Worm (Caenorhabditis elegans): ENCODE results near the gene gcn-1.
A peak's percentile ranks its signal among the peaks of the same experiment; 100 is the strongest.

Gene gcn-1

ce11 chrIII:2123673-2124187 lies 28.0 kb upstream of the gcn-1 start, which contains the start of gene frl-1:
TSS of gene frl-1 (plus strand) at chrIII:2124137.
- TF ChIP-seq gei-8 (GFP tag; optimal IDR thresholded peaks at IDR 0.05) = no peak
- peak; percentile 11 for TF ChIP-seq hlh-11 (tag; optimal IDR thresholded peaks at IDR 0.05)
- peak; percentile 40 for TF ChIP-seq dve-1 (tag; optimal IDR thresholded peaks at IDR 0.05; ENCODE audit: insufficient read depth)
- no peak for TF ChIP-seq hif-1 (tag; optimal IDR thresholded peaks at IDR 0.05)
- TF ChIP-seq daf-19 (GFP tag; conservative IDR thresholded peaks at IDR 0.05) = no peak
- TF ChIP-seq lin-15B (tag; optimal IDR thresholded peaks at IDR 0.05) = no peak
- TF ChIP-seq zip-2 (tag; optimal IDR thresholded peaks at IDR 0.05) = no peak
- peak; percentile 9 for TF ChIP-seq aha-1 (tag)
- no peak for TF ChIP-seq Y75B8A.6 (GFP tag; IDR thresholded peaks at IDR 0.05)
- peak; percentile 23; the same call in 1 of the 2 replicates for TF ChIP-seq dmd-6 (GFP tag; IDR thresholded peaks at IDR 0.05)
- TF ChIP-seq pqm-1 (tag; optimal IDR thresholded peaks at IDR 0.05) = peak; percentile 82
- no peak for TF ChIP-seq daf-16 (GFP tag; optimal IDR thresholded peaks at IDR 0.05)
- peak; percentile 61 for TF ChIP-seq daf-16 (tag; optimal IDR thresholded peaks at IDR 0.05)
- no peak for TF ChIP-seq ZK337.2 (GFP tag; IDR thresholded peaks at IDR 0.05)
- peak; percentile 60 for TF ChIP-seq nhr-28 (tag; optimal IDR thresholded peaks at IDR 0.05)

ce11 chrIII:2125936-2126335 lies 25.8 kb upstream of the gcn-1 start:
- TF ChIP-seq egl-27 (tag; optimal IDR thresholded peaks at IDR 0.05) (no peak), hlh-30 (tag; optimal IDR thresholded peaks at IDR 0.05; ENCODE audit: insufficient read depth) (peak; percentile 53), nhr-77 (tag; optimal IDR thresholded peaks at IDR 0.05) (no peak), nhr-111 (GFP tag; optimal IDR thresholded peaks at IDR 0.05) (no peak), F49E8.2 (tag; optimal IDR thresholded peaks at IDR 0.05; ENCODE audit: borderline replicate concordance) (no peak), egl-43 (GFP tag; IDR thresholded peaks at IDR 0.05) (no peak), mep-1 (tag; optimal IDR thresholded peaks at IDR 0.05) (peak; percentile 27), daf-12 (tag; optimal IDR thresholded peaks at IDR 0.05) (no peak), nhr-42 (GFP tag; IDR thresholded peaks at IDR 0.05) (no peak), nhr-25 (tag; optimal IDR thresholded peaks at IDR 0.05; ENCODE audit: borderline replicate concordance, insufficient read depth) (peak; percentile 38), spr-3 (GFP tag; optimal IDR thresholded peaks at IDR 0.05) (no peak), lin-13 (GFP tag; optimal IDR thresholded peaks at IDR 0.05) (peak; percentile 28), lir-3 (tag; optimal IDR thresholded peaks at IDR 0.05) (no peak), mes-2 (tag; optimal IDR thresholded peaks at IDR 0.05; ENCODE audit: poor library complexity, severe bottlenecking) (peak; percentile 2), ceh-32 (tag; optimal IDR thresholded peaks at IDR 0.05; ENCODE audit: poor library complexity) (no peak), mdl-1 (tag; optimal IDR thresholded peaks at IDR 0.05) (peak in 1 of 2 experiments; percentile 27), daf-16 (GFP tag; optimal IDR thresholded peaks at IDR 0.05) (no peak), daf-16 (tag; optimal IDR thresholded peaks at IDR 0.05) (peak; percentile 3), nhr-237 (tag; optimal IDR thresholded peaks at IDR 0.05) (no peak), lin-29 (GFP tag; IDR thresholded peaks at IDR 0.05) (no peak), zfp-3 (GFP tag; conservative IDR thresholded peaks at IDR 0.05) (no peak), nhr-28 (tag; optimal IDR thresholded peaks at IDR 0.05) (peak; percentile 11), Y105C5A.15 (GFP tag; IDR thresholded peaks at IDR 0.05) (no peak), unc-62 (GFP tag; optimal IDR thresholded peaks at IDR 0.05 in 1 of 2) (peak in 1 of 2 experiments; percentile 63), unc-62 (tag; optimal IDR thresholded peaks at IDR 0.05) (no peak), nhr-102 (tag; optimal IDR thresholded peaks at IDR 0.05) (no peak)

- TF ChIP-seq pha-4 (GFP tag; IDR thresholded peaks at IDR 0.05) = no peak
- TF ChIP-seq pha-4 (tag; optimal IDR thresholded peaks at IDR 0.05) = no peak
- peak; percentile 34 for TF ChIP-seq lin-38 (GFP tag; IDR thresholded peaks at IDR 0.05)
Measured at ce11 chrIII:2129377-2129776, 22.4 kb upstream of the gcn-1 start.
